Worm (Caenorhabditis elegans) whole organism, mixed stage, embryonic: Measurements from ENCODE around the gene Y12A6A.1.

Experiments used
- elt-3 ChIP-seq: fragments of 150-350 bp; optimal IDR thresholded peaks from 2 replicates; lab custom pipeline; 2014; ENCODE audit warnings: missing biosample characterization, missing genetic modification characterization
- lsy-2 ChIP-seq: fragments of 150-350 bp; optimal IDR thresholded peaks from 2 replicates; lab custom pipeline; 2014; ENCODE audit warnings: missing biosample characterization, missing genetic modification characterization
- nhr-12 ChIP-seq: fragments of 150-350 bp; optimal IDR thresholded peaks from 2 replicates; lab custom pipeline; 2014; ENCODE audit warnings: missing biosample characterization, missing genetic modification characterization
- nhr-237 ChIP-seq: fragments of 150-350 bp; optimal IDR thresholded peaks from 2 replicates; lab custom pipeline; 2014; ENCODE audit warnings: missing biosample characterization, missing genetic modification characterization
- snpc-4 ChIP-seq: fragments of 150-350 bp; optimal IDR thresholded peaks from 2 replicates; lab custom pipeline; 2014; ENCODE audit warnings: missing biosample characterization, missing genetic modification characterization
- unc-120 ChIP-seq: sonication (generic microtip); optimal IDR thresholded peaks from 2 replicates; lab custom pipeline; 2017; ENCODE audit warnings: missing genetic modification characterization, missing compliant biosample characterization; ENCODE audit not compliant: poor library complexity, severe bottlenecking

DNA sequence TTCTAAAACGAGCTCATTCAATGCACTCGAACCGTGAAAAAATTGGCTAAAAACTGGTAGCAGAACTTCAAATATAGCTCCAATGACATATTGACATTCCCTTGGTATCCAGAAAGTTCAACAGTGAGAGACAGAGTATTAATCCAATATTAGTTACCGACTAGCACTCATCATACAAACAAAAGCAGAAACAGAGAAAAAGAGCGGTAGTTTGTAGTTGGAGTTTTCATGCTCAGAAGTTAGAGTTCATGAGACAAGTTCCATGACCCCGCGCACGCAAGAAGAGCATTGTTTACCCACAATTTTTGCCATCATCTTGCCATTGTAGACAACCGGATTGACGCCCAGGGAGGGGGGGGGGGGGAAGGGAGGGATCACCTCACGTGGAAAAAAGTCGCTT, 32.7 kb upstream of the Y12A6A.1 start:
- no peak for TF ChIP-seq lsy-2
- TF ChIP-seq nhr-12 (tag; lab: Kevin White, UChicago): no peak
- no peak for TF ChIP-seq snpc-4 (tag; lab: Kevin White, UChicago)
- no peak for TF ChIP-seq nhr-237
- no peak for TF ChIP-seq elt-3 (tag; lab: Kevin White, UChicago)
- no peak for TF ChIP-seq unc-120
